Worm (Caenorhabditis elegans): ENCODE data around the gene alh-8.
A peak's percentile ranks its signal among the peaks of the same experiment; 100 is the strongest.

Gene alh-8

ce11 chrII:11765506-11766152 lies 36.8 kb downstream of the alh-8 start:
- TF ChIP-seq sea-1 (GFP tag; conservative IDR thresholded peaks at IDR 0.05) (no peak), B0310.2 (tag; optimal IDR thresholded peaks at IDR 0.05) (no peak), pes-1 (GFP tag; IDR thresholded peaks at IDR 0.05) (no peak), ceh-36 (tag; optimal IDR thresholded peaks at IDR 0.05) (no peak), hmg-4 (GFP tag; optimal IDR thresholded peaks at IDR 0.05) (no peak), tbx-11 (GFP tag; IDR thresholded peaks at IDR 0.05) (no peak), hnd-1 (tag; optimal IDR thresholded peaks at IDR 0.05) (no peak), ets-7 (tag; optimal IDR thresholded peaks at IDR 0.05) (no peak), F13C5.2 (tag; optimal IDR thresholded peaks at IDR 0.05) (no peak), tbx-37 (GFP tag; conservative IDR thresholded peaks at IDR 0.05) (no peak), hmbx-1 (tag; optimal IDR thresholded peaks at IDR 0.05) (no peak)

DNA sequence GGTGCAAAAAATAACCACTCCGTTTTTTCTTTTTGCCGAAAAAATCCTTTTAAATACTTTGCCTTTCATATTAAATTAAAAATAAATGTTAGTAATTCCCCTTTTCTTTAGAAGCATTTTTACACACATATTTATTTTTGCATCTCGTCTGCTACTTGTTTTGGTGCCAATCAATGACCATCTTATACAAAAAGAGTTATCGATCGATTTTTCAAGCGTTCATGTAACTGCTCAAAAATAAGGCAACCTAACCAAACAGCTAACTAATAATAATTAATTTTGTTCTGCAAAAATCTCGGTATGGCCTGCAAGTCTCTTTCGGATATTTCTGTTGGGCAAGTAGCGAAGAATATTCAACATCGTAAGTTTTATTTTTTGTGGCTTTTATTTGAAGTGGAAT lies 37.6 kb downstream of the alh-8 start, which contains the start of gene F44E5.2:
Gene F44E5.2, plus strand, starts transcription at position 301 of the 400 bp plus-strand sequence.
- no peak for TF ChIP-seq sea-1 (GFP tag; conservative IDR thresholded peaks at IDR 0.05)
- TF ChIP-seq ets-7 (tag; optimal IDR thresholded peaks at IDR 0.05) = no peak
- no peak for TF ChIP-seq scrt-1 (GFP tag; IDR thresholded peaks at IDR 0.05)
- no peak for TF ChIP-seq hmg-4 (GFP tag; optimal IDR thresholded peaks at IDR 0.05)
- TF ChIP-seq tra-4 (tag; optimal IDR thresholded peaks at IDR 0.05) = no peak
- no peak for TF ChIP-seq ceh-13 (GFP tag; optimal IDR thresholded peaks at IDR 0.05)
- TF ChIP-seq flt-1 (GFP tag; IDR thresholded peaks at IDR 0.05) = no peak
- no peak for TF ChIP-seq ama-1 (optimal IDR thresholded peaks at IDR 0.05)
- TF ChIP-seq tbx-11 (GFP tag; IDR thresholded peaks at IDR 0.05) = no peak
- no peak for TF ChIP-seq B0310.2 (tag; optimal IDR thresholded peaks at IDR 0.05)
- no peak for TF ChIP-seq pes-1 (GFP tag; IDR thresholded peaks at IDR 0.05)
- no peak for TF ChIP-seq tbx-37 (GFP tag; conservative IDR thresholded peaks at IDR 0.05)
- TF ChIP-seq ceh-36 (tag; optimal IDR thresholded peaks at IDR 0.05) = no peak
- no peak for TF ChIP-seq F13C5.2 (tag; optimal IDR thresholded peaks at IDR 0.05)
- no peak for TF ChIP-seq hnd-1 (tag; optimal IDR thresholded peaks at IDR 0.05)
- no peak for TF ChIP-seq aly-1 (tag; optimal IDR thresholded peaks at IDR 0.05)
- no peak for TF ChIP-seq hmbx-1 (tag; optimal IDR thresholded peaks at IDR 0.05)

- no peak for TF ChIP-seq scrt-1 (GFP tag; IDR thresholded peaks at IDR 0.05)
- no peak for TF ChIP-seq ceh-13 (GFP tag; optimal IDR thresholded peaks at IDR 0.05)
- no peak for TF ChIP-seq B0310.2 (tag; optimal IDR thresholded peaks at IDR 0.05)
- no peak for TF ChIP-seq ceh-36 (tag; optimal IDR thresholded peaks at IDR 0.05)
- no peak for TF ChIP-seq ama-1 (optimal IDR thresholded peaks at IDR 0.05)
Measured at ce11 chrII:11772364-11772763, 43.5 kb downstream of the alh-8 start, which contains the start of gene F44E5.15. Gene F44E5.15, plus strand, starts transcription at chrII:11772664.

DNA sequence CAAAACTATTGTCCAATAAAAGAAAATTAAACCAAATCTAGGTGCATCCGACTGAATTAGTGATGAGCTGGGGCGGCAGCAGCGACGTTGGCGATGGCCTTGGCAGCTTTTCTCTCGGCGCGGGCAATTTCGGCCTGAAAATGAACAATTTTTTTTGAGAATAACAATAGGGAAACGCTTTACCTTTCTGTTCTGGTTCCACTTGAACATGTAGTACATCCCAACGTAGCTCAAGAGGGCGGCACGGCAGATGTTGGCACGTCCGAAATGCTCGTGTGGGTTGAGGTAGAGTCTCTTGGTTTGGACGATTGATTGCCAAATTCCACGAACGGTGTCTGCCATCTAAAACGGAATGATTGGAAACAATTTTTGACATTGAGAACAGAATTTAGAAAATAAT lies 45.4 kb downstream of the alh-8 start, which contains the start of gene F44E5.1:
Gene F44E5.1, minus strand, starts transcription at position 342 of the 400 bp plus-strand sequence.
- TF ChIP-seq hnd-1 (tag; optimal IDR thresholded peaks at IDR 0.05) (no peak), hmg-4 (GFP tag; optimal IDR thresholded peaks at IDR 0.05) (peak; percentile 5)

DNA sequence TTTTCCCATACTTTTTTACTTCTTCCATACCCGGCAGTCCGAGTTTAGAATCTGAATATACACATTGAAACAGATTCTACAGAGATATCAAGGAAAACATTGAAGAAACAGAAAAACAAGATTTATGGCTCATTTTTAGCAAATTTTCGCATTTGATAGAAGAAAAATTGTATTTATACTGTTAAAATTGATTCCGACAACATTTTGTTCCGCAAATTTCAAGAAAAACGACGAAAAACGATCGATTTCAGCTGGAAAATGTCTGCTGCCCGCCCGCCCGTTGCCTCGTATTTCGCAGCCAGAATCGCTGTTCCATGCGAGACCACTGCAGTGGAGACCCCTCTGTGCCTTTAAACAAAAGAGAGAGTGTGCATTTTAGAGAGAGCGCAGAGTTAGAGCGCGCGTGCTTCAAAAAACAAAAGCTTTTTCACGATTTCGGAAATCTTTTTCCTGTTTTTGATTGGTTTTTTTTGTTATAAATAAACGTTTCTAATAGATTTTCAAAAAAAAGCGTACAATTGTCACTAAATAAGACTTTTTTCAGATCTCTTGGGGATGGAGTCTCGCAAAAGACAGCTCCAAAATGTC lies 49.1 kb downstream of the alh-8 start, which contains the start of the genes patr-1 and dna-2:
Gene patr-1, minus strand, starts transcription at position 51 of the 588 bp plus-strand sequence.
Gene dna-2, plus strand, starts transcription at position 538 of the 588 bp plus-strand sequence.
- TF ChIP-seq sea-1 (GFP tag; conservative IDR thresholded peaks at IDR 0.05) = no peak
- TF ChIP-seq ama-1 (optimal IDR thresholded peaks at IDR 0.05) = no peak
- TF ChIP-seq aly-1 (tag; optimal IDR thresholded peaks at IDR 0.05) = no peak
- TF ChIP-seq ets-7 (tag; optimal IDR thresholded peaks at IDR 0.05) = no peak
- TF ChIP-seq hmbx-1 (tag; optimal IDR thresholded peaks at IDR 0.05) = no peak
- no peak for TF ChIP-seq tbx-37 (GFP tag; conservative IDR thresholded peaks at IDR 0.05)
- TF ChIP-seq scrt-1 (GFP tag; IDR thresholded peaks at IDR 0.05) = no peak
- no peak for TF ChIP-seq tra-4 (tag; optimal IDR thresholded peaks at IDR 0.05)
- no peak for TF ChIP-seq ceh-13 (GFP tag; optimal IDR thresholded peaks at IDR 0.05)
- no peak for TF ChIP-seq hnd-1 (tag; optimal IDR thresholded peaks at IDR 0.05)
- TF ChIP-seq B0310.2 (tag; optimal IDR thresholded peaks at IDR 0.05) = no peak
- no peak for TF ChIP-seq flt-1 (GFP tag; IDR thresholded peaks at IDR 0.05)
- TF ChIP-seq ceh-36 (tag; optimal IDR thresholded peaks at IDR 0.05) = no peak
- TF ChIP-seq F13C5.2 (tag; optimal IDR thresholded peaks at IDR 0.05) = peak; percentile 17
- TF ChIP-seq tbx-11 (GFP tag; IDR thresholded peaks at IDR 0.05) = no peak
- peak; percentile 20 for TF ChIP-seq hmg-4 (GFP tag; optimal IDR thresholded peaks at IDR 0.05)
